Worm (Caenorhabditis elegans) whole organism, L2 larva: ENCODE measurements around the gene oac-23.

ENCODE experiments used
- R02D3.7 ChIP-seq: fragments of 150-350 bp; optimal IDR thresholded peaks from 2 replicates; lab custom pipeline; 2014; ENCODE audit warnings: missing biosample characterization, missing genetic modification characterization
- blmp-1 ChIP-seq: sonication (generic microtip); optimal IDR thresholded peaks from 2 replicates; lab custom pipeline; 2017; ENCODE audit warnings: missing genetic modification characterization, mild to moderate bottlenecking, missing compliant biosample characterization, antibody characterized with exemption, moderate library complexity; ENCODE audit not compliant: insufficient read depth
- dmd-4 ChIP-seq: sonication (generic microtip); optimal IDR thresholded peaks from 2 replicates; lab custom pipeline; 2017; ENCODE audit warnings: missing biosample characterization, missing genetic modification characterization
- egl-27 ChIP-seq: sonication (generic microtip); optimal IDR thresholded peaks from 3 replicates; lab custom pipeline; 2017; ENCODE audit warnings: missing biosample characterization, missing genetic modification reagents, missing genetic modification characterization
- elt-3 ChIP-seq: sonication (generic microtip); optimal IDR thresholded peaks from 2 replicates; lab custom pipeline; 2017; ENCODE audit warnings: missing biosample characterization, missing genetic modification characterization
- lin-39 ChIP-seq: fragments of 150-350 bp; optimal IDR thresholded peaks from 2 replicates; lab custom pipeline; 2014; ENCODE audit warnings: missing biosample characterization, missing genetic modification reagents, missing genetic modification characterization
- nhr-11 ChIP-seq: fragments of 150-350 bp; optimal IDR thresholded peaks from 2 replicates; lab custom pipeline; 2014; ENCODE audit warnings: missing biosample characterization, missing genetic modification characterization
- nhr-21 ChIP-seq: fragments of 150-350 bp; optimal IDR thresholded peaks from 2 replicates; lab custom pipeline; 2014; ENCODE audit warnings: missing biosample characterization, missing genetic modification characterization
- nhr-77 ChIP-seq: fragments of 150-350 bp; optimal IDR thresholded peaks from 2 replicates; lab custom pipeline; 2014; ENCODE audit warnings: missing biosample characterization, missing genetic modification characterization
- snpc-4 ChIP-seq: fragments of 150-350 bp; optimal IDR thresholded peaks from 2 replicates; lab custom pipeline; 2014; ENCODE audit warnings: missing biosample characterization, missing genetic modification characterization
- unc-55 ChIP-seq: fragments of 150-350 bp; sonication (generic microtip); optimal IDR thresholded peaks from 3 replicates; lab custom pipeline; 2014; ENCODE audit warnings: missing biosample characterization, missing genetic modification reagents, missing genetic modification characterization
- unc-62 ChIP-seq: fragments of 150-350 bp; optimal IDR thresholded peaks from 2 replicates; lab custom pipeline; 2014; ENCODE audit warnings: missing biosample characterization, missing genetic modification reagents, missing genetic modification characterization
- ztf-4 ChIP-seq: fragments of 150-350 bp; optimal IDR thresholded peaks from 2 replicates; lab custom pipeline; 2014; ENCODE audit warnings: missing biosample characterization, missing genetic modification characterization

DNA sequence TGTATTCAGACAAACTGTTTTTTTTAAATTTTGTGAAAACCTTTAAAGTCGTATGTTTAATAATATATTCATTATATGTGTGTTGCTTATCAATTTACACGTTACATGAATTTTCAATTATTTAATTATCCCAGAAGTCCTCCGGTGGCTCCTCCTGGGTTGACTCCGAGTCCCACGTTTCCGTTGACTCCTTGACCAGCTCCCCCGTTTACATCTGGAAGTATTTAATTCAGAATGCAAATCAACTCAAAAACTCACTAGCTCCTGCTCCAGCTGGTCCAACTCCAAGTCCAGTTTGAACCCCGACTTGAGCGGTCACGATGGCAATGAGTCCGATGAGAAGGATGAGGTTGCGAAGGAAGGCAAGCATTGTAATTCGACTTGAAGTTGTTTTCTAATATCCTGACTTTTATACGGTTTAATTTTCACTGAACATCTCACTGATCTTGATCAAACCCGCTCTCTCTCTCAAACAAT, 12.8 kb downstream of the oac-23 start, which contains the start of gene F56D6.8:
- TF ChIP-seq unc-55 (GFP tag; lab: Kevin White, UChicago) (no peak), blmp-1 (tag; lab: Kevin White, UChicago) (no peak), nhr-11 (tag; lab: Kevin White, UChicago) (no peak), snpc-4 (tag; lab: Kevin White, UChicago) (no peak), R02D3.7 (tag; lab: Kevin White, UChicago) (no peak), ztf-4 (tag; lab: Kevin White, UChicago) (no peak), elt-3 (tag; lab: Kevin White, UChicago) (no peak), egl-27 (no peak), lin-39 (no peak), dmd-4 (tag; lab: Kevin White, UChicago) (no peak), nhr-77 (tag; lab: Kevin White, UChicago) (no peak), unc-62 (GFP tag; lab: Kevin White, UChicago) (no peak), nhr-21 (tag; lab: Kevin White, UChicago) (no peak)
